Worm (Caenorhabditis elegans): Measurements from ENCODE around the gene F21C10.1.

DNA sequence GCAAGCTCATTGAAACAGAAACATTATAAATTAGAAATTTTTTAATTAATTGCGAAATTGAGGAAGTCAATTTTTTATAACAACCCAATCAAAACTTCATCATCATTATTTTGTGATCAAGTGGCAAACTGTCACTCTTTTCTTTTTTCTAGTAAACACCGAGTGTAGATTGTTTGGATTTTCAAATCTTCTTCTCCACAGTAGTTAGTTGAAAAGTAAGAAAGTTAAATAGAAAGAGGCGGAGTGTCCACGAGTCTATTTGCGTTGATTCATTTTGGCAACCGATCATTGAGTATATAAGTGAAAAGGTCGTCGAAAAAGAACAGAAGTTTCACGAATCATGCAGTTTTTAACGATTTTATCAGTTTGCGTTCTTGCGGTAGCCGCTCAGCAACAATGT is 22.9 kb upstream of the F21C10.1 start, which contains the start of gene pqn-31:
- TF ChIP-seq ama-1 (optimal IDR thresholded peaks at IDR 0.05) (no peak), nhr-237 (tag; optimal IDR thresholded peaks at IDR 0.05) (no peak)

All from whole organism, L3 larva.